Fruit fly (Drosophila melanogaster): ENCODE results near the gene kud.

The kud gene

DNA sequence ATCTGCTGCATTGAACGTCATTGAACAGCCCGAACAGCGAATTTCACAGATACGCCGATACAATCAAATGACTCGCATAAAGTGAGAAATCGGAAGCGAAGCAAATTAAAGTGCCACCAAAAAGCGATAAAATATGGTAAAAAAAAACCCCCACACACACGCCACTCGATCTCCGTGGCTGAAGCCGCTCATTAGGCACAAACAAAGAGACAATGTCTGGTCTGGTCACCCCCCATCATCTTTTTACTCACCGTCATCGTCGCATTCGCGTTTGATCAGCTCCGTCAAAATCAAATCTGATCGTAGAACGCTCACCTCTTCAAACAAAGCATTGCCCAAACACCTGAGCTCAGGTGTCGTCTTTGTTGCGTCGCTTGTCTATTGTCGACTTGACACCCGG lies 31.2 kb upstream of the kud start:
- TF ChIP-seq Blimp-1 (GFP tag; optimal IDR thresholded peaks at IDR 0.05) (no peak), Lpt (GFP tag; optimal IDR thresholded peaks at IDR 0.05) (no peak), CG3032 (tag; optimal IDR thresholded peaks at IDR 0.05) (no peak), dac (GFP tag; optimal IDR thresholded peaks at IDR 0.05) (no peak), CG34406 (GFP tag; optimal IDR thresholded peaks at IDR 0.05) (no peak), CG8119 (GFP tag; IDR thresholded peaks at IDR 0.05) (no peak), cyc (GFP tag; optimal IDR thresholded peaks at IDR 0.05) (no peak), fkh (GFP tag; optimal IDR thresholded peaks at IDR 0.05) (no peak), Hr38 (GFP tag; optimal IDR thresholded peaks at IDR 0.05) (no peak), Sox15 (GFP tag; optimal IDR thresholded peaks at IDR 0.05) (no peak), vri (GFP tag; optimal IDR thresholded peaks at IDR 0.05) (no peak)

DNA sequence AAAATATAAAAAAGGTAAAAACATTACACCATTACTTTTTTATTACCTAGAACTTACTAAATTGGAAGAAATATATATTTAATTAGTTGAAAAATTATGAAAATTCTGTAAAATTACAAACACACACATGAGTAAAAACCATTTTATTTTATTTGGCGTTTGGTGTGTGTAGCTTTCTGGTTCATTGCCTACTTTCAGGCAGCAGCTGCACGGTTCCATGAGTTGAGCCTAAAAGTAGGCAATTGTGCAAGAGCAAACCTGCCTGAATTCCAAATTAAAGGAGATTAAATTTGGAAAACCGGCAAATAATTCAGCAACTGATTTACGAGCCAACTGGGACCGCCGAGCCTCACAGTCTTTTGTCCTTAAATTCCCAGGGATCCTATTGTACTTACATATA lies 30.7 kb upstream of the kud start:
- TF ChIP-seq CG6163 (GFP tag; IDR thresholded peaks at IDR 0.05) = no peak
- TF ChIP-seq CG3919 (GFP tag; optimal IDR thresholded peaks at IDR 0.05) = no peak
- TF ChIP-seq esn (GFP tag; optimal IDR thresholded peaks at IDR 0.05) = no peak
- no peak for TF ChIP-seq CG1621 (tag; optimal IDR thresholded peaks at IDR 0.05)
- TF ChIP-seq Blimp-1 (GFP tag; optimal IDR thresholded peaks at IDR 0.05) = no peak
- TF ChIP-seq cyc (GFP tag; optimal IDR thresholded peaks at IDR 0.05) = no peak

DNA sequence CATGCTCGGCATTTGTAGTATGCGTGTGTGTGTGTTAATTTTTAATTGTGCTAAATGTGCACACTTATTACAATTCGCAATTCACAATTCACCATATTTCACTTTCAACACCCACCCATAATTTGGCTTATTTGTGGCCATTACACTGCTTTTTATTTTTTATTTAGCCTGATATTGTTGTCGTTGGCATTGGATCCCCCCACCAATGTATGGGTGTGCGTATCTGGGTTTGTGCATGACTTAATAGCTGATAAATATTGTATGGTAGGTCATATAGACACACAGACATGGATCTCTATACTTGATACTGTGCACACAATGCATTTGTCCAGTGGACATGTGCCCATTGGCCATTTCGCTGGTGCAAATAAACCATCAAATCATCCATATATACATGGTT lies 28.9 kb upstream of the kud start:
- no peak for TF ChIP-seq fd85E (GFP tag; optimal IDR thresholded peaks at IDR 0.05)
- 0 out of 3 replicates have a peak, but pooled peaks have one; percentile 7 for TF ChIP-seq eg (GFP tag; IDR thresholded peaks at IDR 0.05)
- no peak for TF ChIP-seq Eip78C (GFP tag)
- TF ChIP-seq Gug (GFP tag; IDR thresholded peaks at IDR 0.05) = no peak
- TF ChIP-seq vri (GFP tag; optimal IDR thresholded peaks at IDR 0.05) = peak; percentile 61

DNA sequence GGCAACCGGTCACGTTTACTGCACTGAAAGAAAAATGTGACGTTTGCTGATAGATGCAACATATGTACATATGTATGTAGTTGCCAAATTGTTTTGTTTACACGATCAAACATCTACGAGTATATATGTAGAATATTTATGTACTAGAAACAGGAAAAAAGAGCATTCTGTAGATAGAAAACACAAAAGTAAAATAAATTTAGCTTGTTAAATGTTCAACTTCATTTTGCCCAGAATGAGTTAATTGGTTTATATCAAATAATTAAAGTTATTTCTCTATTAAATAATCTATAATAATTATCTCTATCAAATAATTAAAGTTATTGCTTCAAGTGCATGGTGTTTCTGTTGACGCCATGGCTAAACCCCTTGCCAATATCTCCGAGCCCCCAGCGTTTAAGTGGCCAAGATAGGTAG lies 28.3 kb upstream of the kud start:
- TF ChIP-seq CG11902 (GFP tag; optimal IDR thresholded peaks at IDR 0.05) (peak; percentile 1), Gug (GFP tag; IDR thresholded peaks at IDR 0.05) (no peak), topi (GFP tag; optimal IDR thresholded peaks at IDR 0.05) (peak; percentile 39), CG6792 (GFP tag; optimal IDR thresholded peaks at IDR 0.05) (peak; percentile 17), spab (GFP tag; optimal IDR thresholded peaks at IDR 0.05) (peak; percentile 57), CG3032 (tag; optimal IDR thresholded peaks at IDR 0.05) (peak; percentile 38), Eip75B (GFP tag; optimal IDR thresholded peaks at IDR 0.05) (peak; percentile 70), Eip78C (GFP tag) (peak; percentile 93), CG10669 (GFP tag; optimal IDR thresholded peaks at IDR 0.05) (peak; percentile 64), CG6854 (GFP tag; optimal IDR thresholded peaks at IDR 0.05) (peak; percentile 8), Ets96B (tag; optimal IDR thresholded peaks at IDR 0.05) (peak; percentile 53), CG6276 (GFP tag; optimal IDR thresholded peaks at IDR 0.05) (peak; percentile 88), Hr39 (GFP tag; optimal IDR thresholded peaks at IDR 0.05) (no peak), Lpt (GFP tag; optimal IDR thresholded peaks at IDR 0.05) (peak; percentile 74), CG15336 (GFP tag; IDR thresholded peaks at IDR 0.05) (no peak), eg (GFP tag; IDR thresholded peaks at IDR 0.05) (peak; percentile 4; the same call in 2 of the 3 replicates), ss (GFP tag; optimal IDR thresholded peaks at IDR 0.05) (peak; percentile 60 to 73), CG9139 (GFP tag; optimal IDR thresholded peaks at IDR 0.05) (peak; percentile 6), CG32006 (GFP tag; optimal IDR thresholded peaks at IDR 0.05) (no peak), svp (GFP tag) (peak; percentile 79), CG6808 (GFP tag; optimal IDR thresholded peaks at IDR 0.05) (peak; percentile 75), Met (GFP tag; optimal IDR thresholded peaks at IDR 0.05) (no peak), CG16779 (tag; optimal IDR thresholded peaks at IDR 0.05) (peak; percentile 18), CG10631 (GFP tag; optimal IDR thresholded peaks at IDR 0.05) (peak; percentile 1), CG7368 (GFP tag; optimal IDR thresholded peaks at IDR 0.05) (no peak), CG6163 (GFP tag; IDR thresholded peaks at IDR 0.05) (peak; percentile 25; the same call in 2 of the 3 replicates), fd85E (GFP tag; optimal IDR thresholded peaks at IDR 0.05) (no peak), dsx (GFP tag; optimal IDR thresholded peaks at IDR 0.05; ENCODE audit: poor library complexity, severe bottlenecking) (peak; percentile 41), CG3919 (GFP tag; optimal IDR thresholded peaks at IDR 0.05) (peak; percentile 68), CG11762 (GFP tag; optimal IDR thresholded peaks at IDR 0.05; ENCODE audit: insufficient read depth) (peak; percentile 65)
